Worm (Caenorhabditis elegans) whole organism, young adult: ENCODE data around the gene prdx-3.

Experiments
- B0261.1 ChIP-seq: sonication (generic microtip); optimal IDR thresholded peaks from 2 replicates; lab custom pipeline; 2016; ENCODE audit warnings: mild to moderate bottlenecking, missing genetic modification characterization, moderate library complexity, missing compliant biosample characterization
- C06A6.2 ChIP-seq: fragments of 200-800 bp; sonication (Bioruptor generic); conservative IDR thresholded peaks from 2 replicates; pipeline ENCODE4 v1.3.6; 2022; ENCODE audit warnings: missing genetic modification characterization, missing compliant biosample characterization
- D2030.7 ChIP-seq: fragments of 200-800 bp; sonication (Bioruptor generic); IDR thresholded peaks from 2 replicates; pipeline ENCODE4 v1.3.6; 2022; ENCODE audit warnings: missing genetic modification reagents, missing genetic modification characterization, missing compliant biosample characterization
- F10E7.11 ChIP-seq: sonication (generic microtip); optimal IDR thresholded peaks from 2 replicates; lab custom pipeline; 2017; ENCODE audit warnings: mild to moderate bottlenecking, missing genetic modification characterization, moderate library complexity, missing compliant biosample characterization
- F22D6.2 ChIP-seq: sonication (generic microtip); optimal IDR thresholded peaks from 2 replicates; lab custom pipeline; 2016; ENCODE audit warnings: mild to moderate bottlenecking, missing genetic modification characterization, missing compliant biosample characterization
- F23B12.7 ChIP-seq: sonication (generic microtip); optimal IDR thresholded peaks from 2 replicates; lab custom pipeline; 2017; ENCODE audit warnings: missing genetic modification characterization, mild to moderate bottlenecking, missing compliant biosample characterization, antibody characterized with exemption, moderate library complexity; ENCODE audit not compliant: insufficient read depth
- F39B2.1 ChIP-seq: fragments of 200-800 bp; sonication (Bioruptor generic); IDR thresholded peaks from 2 replicates; pipeline ENCODE4 v1.3.6; 2022; ENCODE audit warnings: missing genetic modification reagents, missing genetic modification characterization, missing compliant biosample characterization
- F52B5.7 ChIP-seq: sonication (generic microtip); optimal IDR thresholded peaks from 2 replicates; lab custom pipeline; 2016; ENCODE audit warnings: mild to moderate bottlenecking, missing genetic modification characterization, missing compliant biosample characterization
- F57C9.4 ChIP-seq: sonication (generic microtip); optimal IDR thresholded peaks from 2 replicates; lab custom pipeline; 2017; ENCODE audit warnings: mild to moderate bottlenecking, missing genetic modification characterization, missing compliant biosample characterization
- K11D2.4 ChIP-seq: fragments of 200-800 bp; sonication (Bioruptor generic); IDR thresholded peaks from 2 replicates; pipeline ENCODE4 v1.3.6; 2022; ENCODE audit warnings: missing genetic modification reagents, missing genetic modification characterization, missing compliant biosample characterization
- K12H6.12 ChIP-seq: fragments of 200-800 bp; sonication (Bioruptor generic); optimal IDR thresholded peaks from 2 replicates; lab custom pipeline; 2018; ENCODE audit warnings: mild to moderate bottlenecking, missing genetic modification characterization, missing compliant biosample characterization
- T26A5.8 ChIP-seq: sonication (generic microtip); optimal IDR thresholded peaks from 2 replicates; lab custom pipeline; 2016; ENCODE audit warnings: missing genetic modification characterization, missing compliant biosample characterization
- Y95B8A.8 ChIP-seq: fragments of 200-800 bp; sonication (Bioruptor generic); IDR thresholded peaks from 2 replicates; pipeline ENCODE4 v1.3.6; 2022; ENCODE audit warnings: missing genetic modification reagents, missing genetic modification characterization, missing compliant biosample characterization
- ZK185.1 ChIP-seq: sonication (generic microtip); optimal IDR thresholded peaks from 2 replicates; lab custom pipeline; 2016; ENCODE audit warnings: mild to moderate bottlenecking, missing genetic modification characterization, missing compliant biosample characterization; ENCODE audit not compliant: poor library complexity, severe bottlenecking
- aptf-3 ChIP-seq: fragments of 200-800 bp; sonication (Bioruptor generic); IDR thresholded peaks from 2 replicates; pipeline ENCODE4 v1.3.6; 2022; ENCODE audit warnings: missing genetic modification characterization, missing compliant biosample characterization
- atf-7 ChIP-seq: sonication (generic microtip); optimal IDR thresholded peaks from 2 replicates; lab custom pipeline; 2017; ENCODE audit warnings: mild to moderate bottlenecking, missing genetic modification characterization, missing compliant biosample characterization
- bed-1 ChIP-seq: fragments of 200-800 bp; sonication (Bioruptor generic); IDR thresholded peaks from 2 replicates; pipeline ENCODE4 v1.3.6; 2022; ENCODE audit warnings: missing genetic modification reagents, missing genetic modification characterization, missing compliant biosample characterization
- bed-2 ChIP-seq: fragments of 200-800 bp; sonication (Bioruptor generic); IDR thresholded peaks from 2 replicates; pipeline ENCODE4 v1.3.6; 2022; ENCODE audit warnings: missing genetic modification reagents, missing genetic modification characterization, missing compliant biosample characterization
- ceh-27 ChIP-seq: fragments of 200-800 bp; sonication (Bioruptor generic); optimal IDR thresholded peaks from 2 replicates; lab custom pipeline; 2018; ENCODE audit warnings: mild to moderate bottlenecking, missing genetic modification characterization, moderate library complexity, missing compliant biosample characterization
- ceh-40 ChIP-seq: fragments of 200-800 bp; sonication (Bioruptor generic); IDR thresholded peaks from 2 replicates; pipeline ENCODE4 v1.3.6; 2022; ENCODE audit warnings: missing genetic modification characterization, missing compliant biosample characterization
- egl-44 ChIP-seq: fragments of 200-800 bp; sonication (Bioruptor generic); IDR thresholded peaks from 2 replicates; pipeline ENCODE4 v1.3.6; 2022; ENCODE audit warnings: missing genetic modification reagents, missing genetic modification characterization, missing compliant biosample characterization
- egrh-3 ChIP-seq: fragments of 200-800 bp; sonication (Bioruptor generic); IDR thresholded peaks from 2 replicates; pipeline ENCODE4 v1.3.6; 2022; ENCODE audit warnings: missing genetic modification reagents, missing genetic modification characterization, missing compliant biosample characterization
- hlh-26 ChIP-seq: fragments of 200-800 bp; sonication (Bioruptor generic); conservative IDR thresholded peaks from 2 replicates; pipeline ENCODE4 v1.3.6; 2022; ENCODE audit warnings: missing genetic modification reagents, missing genetic modification characterization, missing compliant biosample characterization
- lag-1 ChIP-seq: fragments of 200-800 bp; sonication (Bioruptor generic); IDR thresholded peaks from 2 replicates; pipeline ENCODE4 v1.3.6; 2022; ENCODE audit warnings: missing genetic modification reagents, missing genetic modification characterization, missing compliant biosample characterization
- lin-26 ChIP-seq: fragments of 200-800 bp; sonication (Bioruptor generic); IDR thresholded peaks from 2 replicates; pipeline ENCODE4 v1.3.6; 2022; ENCODE audit warnings: missing genetic modification reagents, missing genetic modification characterization, missing compliant biosample characterization
- lir-1 ChIP-seq: fragments of 200-800 bp; sonication (Bioruptor generic); conservative IDR thresholded peaks from 2 replicates; pipeline ENCODE4 v1.3.6; 2022; ENCODE audit warnings: missing genetic modification reagents, missing genetic modification characterization, missing compliant biosample characterization
- nhr-179 ChIP-seq: sonication (generic microtip); optimal IDR thresholded peaks from 2 replicates; lab custom pipeline; 2016; ENCODE audit warnings: mild to moderate bottlenecking, missing genetic modification characterization, missing compliant biosample characterization
- pbrm-1 ChIP-seq: fragments of 200-800 bp; sonication (Bioruptor generic); IDR thresholded peaks from 2 replicates; pipeline ENCODE4 v1.3.6; 2022; ENCODE audit warnings: missing genetic modification reagents, missing genetic modification characterization, missing compliant biosample characterization
- rcor-1 ChIP-seq: fragments of 200-800 bp; sonication (Bioruptor generic); IDR thresholded peaks from 2 replicates; pipeline ENCODE4 v1.3.6; 2022; ENCODE audit warnings: missing genetic modification reagents, missing genetic modification characterization, missing compliant biosample characterization
- rec-8 ChIP-seq, 2 experiments: sonication (generic microtip); optimal IDR thresholded peaks; 2 replicates each; lab custom pipeline; 2016; ENCODE audit warnings: mild to moderate bottlenecking in 2 of 2, missing genetic modification characterization in 2 of 2, missing genetic modification reagents in 2 of 2, missing genotype in 2 of 2, missing biosample characterization in 1 of 2, missing compliant biosample characterization in 1 of 2, moderate library complexity in 1 of 2
- sdz-38 ChIP-seq: sonication (generic microtip); optimal IDR thresholded peaks from 2 replicates; lab custom pipeline; 2016; ENCODE audit warnings: missing genotype, missing genetic modification characterization, missing compliant biosample characterization
- snpc-1.3 ChIP-seq: sonication (generic microtip); optimal IDR thresholded peaks from 2 replicates; lab custom pipeline; 2017; ENCODE audit warnings: missing genetic modification characterization, mild to moderate bottlenecking, missing compliant biosample characterization, antibody characterized with exemption, moderate library complexity, missing genotype, missing genetic modification reagents; ENCODE audit not compliant: insufficient read depth
- snpc-4 ChIP-seq, 5 experiments: fragments of 150-350 bp in 1 of 5; sonication (generic microtip) in 4 of 5; optimal IDR thresholded peaks; 2 replicates each; lab custom pipeline; 2014 to 2018; ENCODE audit warnings: missing genetic modification characterization in 5 of 5, missing biosample characterization in 3 of 5, antibody characterized with exemption in 2 of 5, mild to moderate bottlenecking in 2 of 5, missing compliant biosample characterization in 2 of 5, missing genotype in 2 of 5, moderate library complexity in 2 of 5, missing genetic modification reagents in 1 of 5
- tbp1 ChIP-seq: fragments of 200-800 bp; sonication (Bioruptor generic); optimal IDR thresholded peaks from 2 replicates; lab custom pipeline; 2018; ENCODE audit warnings: mild to moderate bottlenecking, missing genetic modification characterization, missing compliant biosample characterization
- tbx-9 ChIP-seq: sonication (generic microtip); optimal IDR thresholded peaks from 2 replicates; lab custom pipeline; 2016; ENCODE audit warnings: borderline replicate concordance, missing genetic modification characterization, inconsistent platforms, missing compliant biosample characterization
- ztf-3 ChIP-seq: fragments of 200-800 bp; sonication (Bioruptor generic); optimal IDR thresholded peaks from 2 replicates; lab custom pipeline; 2018; ENCODE audit warnings: mild to moderate bottlenecking, missing genetic modification characterization, missing compliant biosample characterization

prdx-3 gene

ce11 chrIII:4449893-4450579 is 42.8 kb downstream of the prdx-3 start, which contains the start of gene ceh-43 (continued):
- TF ChIP-seq Y95B8A.8 (no peak), bed-1 (0 out of 2 replicates have a peak, but pooled peaks have one; percentile 29), egl-44 (GFP tag; lab: Robert Waterston, UW) (no peak), ztf-3 (GFP tag; lab: Kevin White, UChicago) (no peak), bed-2 (GFP tag; lab: Robert Waterston, UW) (no peak), snpc-4 (GFP tag; optimal IDR thresholded peaks at IDR 0.05; lab: Kevin White, UChicago) (peak; percentile 11), snpc-4 (tag; optimal IDR thresholded peaks at IDR 0.05; lab: Kevin White, UChicago) (peak in 1 of 4 experiments; percentile 17), C06A6.2 (GFP tag; lab: Robert Waterston, UW) (no peak), F23B12.7 (tag; lab: Kevin White, UChicago) (peak; percentile 11), D2030.7 (GFP tag; lab: Robert Waterston, UW) (peak; percentile 60; the same call in 1 of the 2 replicates), sdz-38 (tag; lab: Kevin White, UChicago) (no peak), F39B2.1 (no peak), F52B5.7 (tag; lab: Kevin White, UChicago) (no peak), atf-7 (tag; lab: Kevin White, UChicago) (no peak), pbrm-1 (GFP tag; lab: Robert Waterston, UW) (peak; percentile 60), hlh-26 (GFP tag; lab: Robert Waterston, UW) (no peak), snpc-1.3 (tag; lab: Kevin White, UChicago) (no peak), lag-1 (GFP tag; lab: Robert Waterston, UW) (no peak), tbp1 (GFP tag; lab: Kevin White, UChicago) (peak; percentile 92), ZK185.1 (tag; lab: Kevin White, UChicago) (peak; percentile 20), T26A5.8 (no peak), tbx-9 (tag; lab: Kevin White, UChicago) (no peak), K11D2.4 (GFP tag; lab: Robert Waterston, UW) (no peak), F57C9.4 (tag; lab: Kevin White, UChicago) (no peak), lin-26 (GFP tag; lab: Robert Waterston, UW) (peak; percentile 78), egrh-3 (GFP tag; lab: Robert Waterston, UW) (no peak), lir-1 (GFP tag; lab: Robert Waterston, UW) (0 out of 2 replicates have a peak, but pooled peaks have one; percentile 24), B0261.1 (tag; lab: Kevin White, UChicago) (peak; percentile 71), F22D6.2 (tag; lab: Kevin White, UChicago) (no peak)

DNA sequence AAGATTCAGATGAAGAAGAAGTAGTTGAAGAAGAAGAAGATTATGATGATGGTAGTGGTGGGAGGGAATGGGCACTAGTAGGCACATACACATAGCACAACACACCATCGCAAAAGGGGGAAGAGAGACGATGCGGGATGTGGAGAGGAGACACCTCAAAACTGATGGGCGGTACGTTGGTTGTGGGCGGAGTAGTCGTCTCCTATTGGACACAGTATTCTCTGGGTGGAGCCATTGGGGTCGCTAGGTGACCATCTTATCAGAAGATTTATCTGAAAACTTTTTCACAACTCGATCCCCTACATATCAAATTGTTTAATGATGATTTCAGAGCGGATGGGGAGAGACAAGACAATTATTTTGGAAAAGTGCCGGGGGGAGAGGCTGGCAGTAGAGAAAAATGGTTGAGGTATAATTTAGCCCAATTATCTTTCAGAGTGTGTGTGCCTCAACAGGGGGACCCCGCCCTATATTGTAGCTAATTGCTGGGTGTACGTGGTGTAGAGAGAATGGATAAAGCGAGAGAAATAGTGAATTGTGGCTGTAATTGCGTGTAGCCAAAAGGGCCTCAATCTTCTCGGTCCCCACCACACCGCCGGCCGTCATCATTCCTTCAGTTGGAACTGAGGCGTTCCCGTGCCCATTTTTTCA is 43.7 kb downstream of the prdx-3 start:
- TF ChIP-seq nhr-179 (tag; lab: Kevin White, UChicago) (no peak), rec-8 (tag; optimal IDR thresholded peaks at IDR 0.05; lab: Kevin White, UChicago) (no peak), ceh-27 (GFP tag; lab: Kevin White, UChicago) (no peak), rcor-1 (GFP tag; lab: Robert Waterston, UW) (no peak), ceh-40 (GFP tag; lab: Robert Waterston, UW) (no peak), K12H6.12 (tag; lab: Kevin White, UChicago) (no peak), F10E7.11 (no peak), aptf-3 (GFP tag; lab: Robert Waterston, UW) (no peak)
